Worm (Caenorhabditis elegans) whole organism, midembryonic: ENCODE data around the gene C10A4.3.

ENCODE experiments used
- cog-1 ChIP-seq: sonication (generic microtip); optimal IDR thresholded peaks from 2 replicates; lab custom pipeline; 2016; ENCODE audit warnings: missing genetic modification characterization, missing compliant biosample characterization
- klf-2 ChIP-seq: fragments of 200-800 bp; sonication (Bioruptor generic); conservative IDR thresholded peaks from 2 replicates; pipeline ENCODE4 v1.3.6; 2022; ENCODE audit warnings: missing genetic modification reagents, missing genetic modification characterization, missing compliant biosample characterization
- med-1 ChIP-seq: sonication (generic microtip); optimal IDR thresholded peaks from 2 replicates; lab custom pipeline; 2017; ENCODE audit warnings: missing genetic modification characterization, mild to moderate bottlenecking, missing compliant biosample characterization, antibody characterized with exemption, missing genetic modification reagents; ENCODE audit not compliant: insufficient read depth
- ref-1 ChIP-seq: fragments of 200-800 bp; sonication (Bioruptor generic); conservative IDR thresholded peaks from 2 replicates; pipeline ENCODE4 v1.3.6; 2022; ENCODE audit warnings: missing genetic modification reagents, missing genetic modification characterization, missing compliant biosample characterization
- tab-1 ChIP-seq: fragments of 200-800 bp; sonication (Bioruptor generic); IDR thresholded peaks from 2 replicates; pipeline ENCODE4 v1.3.6; 2022; ENCODE audit warnings: missing genetic modification characterization, missing compliant biosample characterization

ce11 chrX:7431165-7431564, 25.7 kb downstream of the C10A4.3 start, which contains the start of gene clc-2:
- TF ChIP-seq ref-1 (no peak), cog-1 (tag; lab: Kevin White, UChicago) (no peak), med-1 (GFP tag; lab: Kevin White, UChicago) (no peak), klf-2 (GFP tag; lab: Robert Waterston, UW) (no peak), tab-1 (GFP tag; lab: Robert Waterston, UW) (no peak)
